Fruit fly (Drosophila melanogaster): ENCODE results near the gene Nt5a.
A peak's percentile ranks its signal among the peaks of the same experiment; 100 is the strongest.

Nt5a gene

DNA sequence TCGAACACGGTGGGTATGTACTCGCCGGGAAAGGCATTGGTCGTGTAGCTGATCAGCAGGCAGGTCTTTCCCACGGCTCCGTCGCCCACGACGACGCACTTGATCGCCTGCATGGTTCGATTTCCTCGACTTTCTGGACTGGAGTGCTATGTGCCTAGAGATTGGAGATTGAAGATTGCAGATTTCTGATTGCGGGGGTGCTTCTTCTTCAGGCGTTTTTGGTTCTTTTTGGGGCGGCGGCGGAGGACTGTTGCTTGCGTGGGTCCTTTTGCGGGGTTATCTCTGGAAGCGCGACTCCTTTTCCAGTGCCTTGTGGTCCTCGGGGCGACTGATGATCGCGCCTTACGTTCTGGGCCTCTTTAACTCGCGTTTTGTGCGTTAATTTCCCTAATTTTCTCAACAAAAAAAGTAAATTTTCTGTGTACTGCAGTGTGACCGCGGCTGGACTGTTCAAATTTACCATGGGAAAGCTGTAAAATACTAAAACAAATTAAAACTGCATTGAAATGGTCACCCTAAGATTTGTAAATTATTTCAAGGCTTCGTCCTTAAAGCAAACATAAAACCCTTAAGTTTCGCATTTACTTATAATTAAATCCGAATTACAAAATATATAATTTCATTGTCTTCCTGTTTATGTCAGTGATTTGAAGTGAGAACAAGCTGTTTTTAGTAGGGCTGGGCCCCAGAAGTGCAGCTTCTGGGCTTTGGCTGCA, 4.8 kb downstream of the Nt5a start, which contains the start of the genes Rac1 and Acat2 (continued):
- TF ChIP-seq Hr78 (GFP tag; optimal IDR thresholded peaks at IDR 0.05) (no peak), MBD-R2 (GFP tag; IDR thresholded peaks at IDR 0.05) (peak; percentile 63), Bdp1 (GFP tag; optimal IDR thresholded peaks at IDR 0.05) (no peak), Drgx (GFP tag; IDR thresholded peaks at IDR 0.05) (no peak), Sin3A (optimal IDR thresholded peaks at IDR 0.05) (peak; percentile 95), bbx (GFP tag; IDR thresholded peaks at IDR 0.05; ENCODE audit: partially characterized antibody) (no peak), dysf (GFP tag; IDR thresholded peaks at IDR 0.05) (no peak), sc (optimal IDR thresholded peaks at IDR 0.05) (no peak), sc (GFP tag; optimal IDR thresholded peaks at IDR 0.05) (no peak), CG7556 (GFP tag; optimal IDR thresholded peaks at IDR 0.05) (no peak), Deaf1 (tag; optimal IDR thresholded peaks at IDR 0.05) (no peak), oc (tag; optimal IDR thresholded peaks at IDR 0.05) (no peak), Asciz (GFP tag; optimal IDR thresholded peaks at IDR 0.05) (no peak), prd (optimal IDR thresholded peaks at IDR 0.05) (no peak), prd (GFP tag; IDR thresholded peaks at IDR 0.05) (no peak), salm (tag; optimal IDR thresholded peaks at IDR 0.05) (no peak), CG15269 (tag; optimal IDR thresholded peaks at IDR 0.05) (no peak), CrebB (tag; optimal IDR thresholded peaks at IDR 0.05) (no peak), Spps (tag; optimal IDR thresholded peaks at IDR 0.05) (no peak), CG17328 (GFP tag; IDR thresholded peaks at IDR 0.05) (0 out of 2 replicates have a peak, but pooled peaks have one; percentile 30), slou (GFP tag; optimal IDR thresholded peaks at IDR 0.05) (no peak), abd-A (tag; optimal IDR thresholded peaks at IDR 0.05) (no peak), HLH4C (GFP tag; IDR thresholded peaks at IDR 0.05; ENCODE audit: partially characterized antibody) (no peak), cg (GFP tag; optimal IDR thresholded peaks at IDR 0.05) (no peak), unc-4 (GFP tag; IDR thresholded peaks at IDR 0.05; ENCODE audit: partially characterized antibody) (no peak), CG10979 (tag; optimal IDR thresholded peaks at IDR 0.05) (no peak), CG32767 (GFP tag; IDR thresholded peaks at IDR 0.05) (no peak), Bteb2 (GFP tag; optimal IDR thresholded peaks at IDR 0.05) (no peak), shn (GFP tag; optimal IDR thresholded peaks at IDR 0.05) (no peak), tgo (GFP tag; IDR thresholded peaks at IDR 0.05) (no peak), gem (tag; optimal IDR thresholded peaks at IDR 0.05) (no peak), CG6791 (GFP tag; IDR thresholded peaks at IDR 0.05; ENCODE audit: partially characterized antibody) (no peak), Kr (GFP tag; optimal IDR thresholded peaks at IDR 0.05) (no peak), ken (GFP tag; IDR thresholded peaks at IDR 0.05) (no peak), CG10959 (GFP tag; IDR thresholded peaks at IDR 0.05) (no peak), CG4404 (GFP tag; IDR thresholded peaks at IDR 0.05) (no peak), knrl (GFP tag; IDR thresholded peaks at IDR 0.05; ENCODE audit: partially characterized antibody) (peak; percentile 38; the same call in 1 of the 3 replicates), slbo (GFP tag; IDR thresholded peaks at IDR 0.05) (no peak), ham (GFP tag; IDR thresholded peaks at IDR 0.05) (no peak), CG5953 (GFP tag; IDR thresholded peaks at IDR 0.05) (no peak), MESR4 (GFP tag; optimal IDR thresholded peaks at IDR 0.05) (peak; percentile 73), phol (tag; optimal IDR thresholded peaks at IDR 0.05) (peak; percentile 53), CG11247 (GFP tag; IDR thresholded peaks at IDR 0.05) (no peak), ranshi (GFP tag; IDR thresholded peaks at IDR 0.05) (no peak), scrt (GFP tag; optimal IDR thresholded peaks at IDR 0.05) (no peak), Aef1 (GFP tag; IDR thresholded peaks at IDR 0.05) (no peak), maf-S (GFP tag; optimal IDR thresholded peaks at IDR 0.05) (no peak), CG8765 (GFP tag; IDR thresholded peaks at IDR 0.05) (no peak), Rfx (GFP tag; IDR thresholded peaks at IDR 0.05) (no peak), CG34224 (GFP tag; IDR thresholded peaks at IDR 0.05; ENCODE audit: partially characterized antibody) (no peak), HLHmδ (GFP tag; optimal IDR thresholded peaks at IDR 0.05) (no peak)
